Fruit fly (Drosophila melanogaster): ENCODE results near the gene RnrL.
A peak's percentile ranks its signal among the peaks of the same experiment; 100 is the strongest.

The RnrL gene

dm6 chr2L:10334854-10335277, 7.1 kb upstream of the RnrL start (continued):
- TF ChIP-seq Ets96B (tag; optimal IDR thresholded peaks at IDR 0.05) (peak; percentile 9), Ets21C (GFP tag; optimal IDR thresholded peaks at IDR 0.05) (no peak), CG6163 (GFP tag; IDR thresholded peaks at IDR 0.05) (no peak), OdsH (GFP tag; optimal IDR thresholded peaks at IDR 0.05) (no peak), CG34406 (GFP tag; optimal IDR thresholded peaks at IDR 0.05) (no peak), CG9139 (GFP tag; optimal IDR thresholded peaks at IDR 0.05) (no peak), Hr39 (GFP tag; optimal IDR thresholded peaks at IDR 0.05) (no peak), achi (GFP tag; optimal IDR thresholded peaks at IDR 0.05) (peak; percentile 32), cyc (GFP tag; optimal IDR thresholded peaks at IDR 0.05) (no peak), CG4318 (GFP tag; optimal IDR thresholded peaks at IDR 0.05) (no peak), dsx (GFP tag; optimal IDR thresholded peaks at IDR 0.05; ENCODE audit: poor library complexity, severe bottlenecking) (peak; percentile 18), CG6808 (GFP tag; optimal IDR thresholded peaks at IDR 0.05) (no peak), Sox14 (GFP tag; optimal IDR thresholded peaks at IDR 0.05) (peak; percentile 66), spab (GFP tag; optimal IDR thresholded peaks at IDR 0.05) (no peak), Sox102F (GFP tag; optimal IDR thresholded peaks at IDR 0.05) (no peak), Eip78C (GFP tag) (peak; percentile 85)

dm6 chr2L:10334213-10334612, 6.5 kb upstream of the RnrL start:
- TF ChIP-seq svp (GFP tag): peak; percentile 60
- no peak for TF ChIP-seq lz (GFP tag; optimal IDR thresholded peaks at IDR 0.05)

- peak; percentile 20 for TF ChIP-seq Sox14 (GFP tag; optimal IDR thresholded peaks at IDR 0.05)
- peak; percentile 1 for TF ChIP-seq CG3032 (tag; optimal IDR thresholded peaks at IDR 0.05)
- TF ChIP-seq CG9139 (GFP tag; optimal IDR thresholded peaks at IDR 0.05): no peak
- TF ChIP-seq esn (GFP tag; optimal IDR thresholded peaks at IDR 0.05): peak; percentile 21
- TF ChIP-seq vri (GFP tag; optimal IDR thresholded peaks at IDR 0.05): peak; percentile 16
- TF ChIP-seq CG31627 (GFP tag; optimal IDR thresholded peaks at IDR 0.05): no peak
- TF ChIP-seq dsx (GFP tag; optimal IDR thresholded peaks at IDR 0.05; ENCODE audit: poor library complexity, severe bottlenecking): peak; percentile 28
- peak; percentile 41 for TF ChIP-seq Eip78C (GFP tag)
Observed at dm6 chr2L:10333091-10333991, 5.6 kb upstream of the RnrL start, which contains the start of gene GATAd. Gene GATAd, plus strand, starts transcription at chr2L:10333734.

- TF ChIP-seq Lpt (GFP tag; optimal IDR thresholded peaks at IDR 0.05): no peak
- TF ChIP-seq CG9139 (GFP tag; optimal IDR thresholded peaks at IDR 0.05): no peak
- no peak for TF ChIP-seq CG11294 (GFP tag; IDR thresholded peaks at IDR 0.05)
- TF ChIP-seq dsx (GFP tag; optimal IDR thresholded peaks at IDR 0.05; ENCODE audit: poor library complexity, severe bottlenecking): peak; percentile 86
- TF ChIP-seq CG3032 (tag; optimal IDR thresholded peaks at IDR 0.05): peak; percentile 12
- TF ChIP-seq fd59A (GFP tag; optimal IDR thresholded peaks at IDR 0.05): no peak
- no peak for TF ChIP-seq CG34406 (GFP tag; optimal IDR thresholded peaks at IDR 0.05)
- no peak for TF ChIP-seq spab (GFP tag; optimal IDR thresholded peaks at IDR 0.05)
- TF ChIP-seq Hr39 (GFP tag; optimal IDR thresholded peaks at IDR 0.05): no peak
- TF ChIP-seq dac (GFP tag; optimal IDR thresholded peaks at IDR 0.05): no peak
- TF ChIP-seq CG3919 (GFP tag; optimal IDR thresholded peaks at IDR 0.05): no peak
- TF ChIP-seq Sox102F (GFP tag; optimal IDR thresholded peaks at IDR 0.05): no peak
- no peak for TF ChIP-seq topi (GFP tag; optimal IDR thresholded peaks at IDR 0.05)
- TF ChIP-seq lz (GFP tag; optimal IDR thresholded peaks at IDR 0.05): no peak
- TF ChIP-seq vri (GFP tag; optimal IDR thresholded peaks at IDR 0.05): peak; percentile 39
Observed at dm6 chr2L:10331066-10331847, 3.5 kb upstream of the RnrL start, which contains the start of the genes Schip1 and Cox10. Gene Schip1, minus strand, starts transcription at chr2L:10331116. Gene Cox10, plus strand, starts transcription at chr2L:10331471.
